Worm (Caenorhabditis elegans): ENCODE measurements around the gene nfya-1.

Gene nfya-1

ce11 chrX:11934933-11935332 is 11.7 kb downstream of the nfya-1 start (continued):
- TF ChIP-seq ceh-48 (tag; optimal IDR thresholded peaks at IDR 0.05) (peak; percentile 34), hlh-8 (tag; optimal IDR thresholded peaks at IDR 0.05) (peak; percentile 8), ceh-31 (tag; optimal IDR thresholded peaks at IDR 0.05) (peak; percentile 52), pag-3 (tag; optimal IDR thresholded peaks at IDR 0.05; ENCODE audit: borderline replicate concordance) (no peak), ceh-22 (tag; optimal IDR thresholded peaks at IDR 0.05) (no peak), pat-9 (tag; optimal IDR thresholded peaks at IDR 0.05) (peak; percentile 63), npax-4 (tag; optimal IDR thresholded peaks at IDR 0.05) (peak; percentile 50), pha-2 (tag; optimal IDR thresholded peaks at IDR 0.05) (peak; percentile 56), unc-86 (tag; optimal IDR thresholded peaks at IDR 0.05) (peak; percentile 54), odd-2 (tag; optimal IDR thresholded peaks at IDR 0.05) (no peak), tbx-2 (tag; optimal IDR thresholded peaks at IDR 0.05) (peak; percentile 54), madf-2 (tag; optimal IDR thresholded peaks at IDR 0.05) (no peak), K02D7.2 (tag; optimal IDR thresholded peaks at IDR 0.05) (no peak), fax-1 (tag; optimal IDR thresholded peaks at IDR 0.05) (peak; percentile 13), pqm-1 (tag; optimal IDR thresholded peaks at IDR 0.05) (no peak), C08G9.2 (tag; optimal IDR thresholded peaks at IDR 0.05) (peak; percentile 47), hlh-6 (tag; optimal IDR thresholded peaks at IDR 0.05) (peak; percentile 74), gmeb-2 (tag; optimal IDR thresholded peaks at IDR 0.05) (no peak), K09A11.1 (tag; optimal IDR thresholded peaks at IDR 0.05; ENCODE audit: insufficient read depth) (peak; percentile 11), sox-4 (tag; optimal IDR thresholded peaks at IDR 0.05) (peak; percentile 64), ceh-19 (GFP tag; optimal IDR thresholded peaks at IDR 0.05) (peak; percentile 60), unc-55 (GFP tag; optimal IDR thresholded peaks at IDR 0.05) (no peak), hlh-15 (tag; optimal IDR thresholded peaks at IDR 0.05) (peak; percentile 21), nfya-1 (tag; optimal IDR thresholded peaks at IDR 0.05) (no peak), dve-1 (tag; optimal IDR thresholded peaks at IDR 0.05) (peak; percentile 21), pax-1 (tag; optimal IDR thresholded peaks at IDR 0.05) (no peak), pha-4 (tag; optimal IDR thresholded peaks at IDR 0.05) (no peak), nhr-232 (tag; optimal IDR thresholded peaks at IDR 0.05) (peak; percentile 23), ceh-9 (tag; optimal IDR thresholded peaks at IDR 0.05) (no peak), mec-3 (tag; optimal IDR thresholded peaks at IDR 0.05; ENCODE audit: borderline replicate concordance) (no peak), elt-2 (tag; optimal IDR thresholded peaks at IDR 0.05) (peak; percentile 72), lim-6 (tag; optimal IDR thresholded peaks at IDR 0.05) (no peak), sox-2 (GFP tag; IDR thresholded peaks at IDR 0.05) (peak; percentile 33; the same call in 1 of the 2 replicates), dmd-4 (tag; optimal IDR thresholded peaks at IDR 0.05; ENCODE audit: borderline replicate concordance) (no peak), T23F11.4 (GFP tag; optimal IDR thresholded peaks at IDR 0.05) (peak; percentile 15), C38D4.7 (GFP tag; optimal IDR thresholded peaks at IDR 0.05) (peak; percentile 67), fkh-6 (tag; optimal IDR thresholded peaks at IDR 0.05) (peak; percentile 29), lin-11 (tag; optimal IDR thresholded peaks at IDR 0.05) (peak; percentile 44), ceh-14 (tag; optimal IDR thresholded peaks at IDR 0.05) (peak; percentile 27), F13H6.1 (tag; optimal IDR thresholded peaks at IDR 0.05) (no peak), Y22D7AL.16 (tag; optimal IDR thresholded peaks at IDR 0.05) (peak; percentile 17), unc-42 (tag; optimal IDR thresholded peaks at IDR 0.05) (peak; percentile 25), hlh-30 (tag; optimal IDR thresholded peaks at IDR 0.05; ENCODE audit: insufficient read depth) (no peak)

- TF ChIP-seq nfya-1 (tag; optimal IDR thresholded peaks at IDR 0.05) (peak; percentile 47), pag-3 (tag; optimal IDR thresholded peaks at IDR 0.05; ENCODE audit: borderline replicate concordance) (no peak)
These were observed 13.1 kb downstream of the nfya-1 start for ce11 chrX:11933547-11933946.

All from whole organism, late embryonic.